Worm (Caenorhabditis elegans): ENCODE measurements around the gene F21C10.4.

DNA sequence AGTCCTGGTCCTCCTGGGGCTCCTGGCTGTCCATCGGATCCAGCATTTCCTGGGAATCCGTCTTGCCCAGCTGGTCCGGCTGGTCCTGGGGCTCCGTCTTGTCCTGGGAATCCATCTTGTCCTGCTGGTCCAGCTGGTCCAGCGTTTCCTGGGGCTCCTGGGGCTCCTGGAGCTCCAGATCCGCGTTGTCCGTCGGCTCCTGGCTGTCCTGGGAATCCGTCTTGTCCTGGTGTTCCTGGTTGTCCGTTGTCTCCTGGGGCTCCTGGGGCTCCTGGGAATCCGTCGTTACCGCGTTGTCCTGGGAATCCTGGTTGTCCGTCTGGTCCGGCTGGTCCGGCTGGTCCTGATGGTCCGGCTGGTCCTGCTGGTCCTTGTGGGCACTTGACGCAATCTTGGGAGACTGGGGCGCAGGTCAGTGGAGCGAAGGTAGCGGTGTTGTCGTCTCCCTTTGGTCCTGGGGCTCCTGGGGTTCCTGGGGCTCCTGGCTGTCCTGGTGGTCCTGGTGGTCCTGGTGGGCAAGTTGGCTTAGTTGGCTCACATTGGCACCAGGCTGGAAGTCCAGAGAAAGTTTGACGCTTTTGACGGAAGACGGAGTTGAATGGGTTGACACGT lies 35.8 kb downstream of the F21C10.4 start:
- no peak for TF ChIP-seq nhr-28 (tag; optimal IDR thresholded peaks at IDR 0.05)
- TF ChIP-seq nhr-237 (tag; optimal IDR thresholded peaks at IDR 0.05): no peak
- no peak for TF ChIP-seq elt-3 (tag; optimal IDR thresholded peaks at IDR 0.05)
- no peak for TF ChIP-seq sptf-1 (tag; optimal IDR thresholded peaks at IDR 0.05)
- TF ChIP-seq tbx-8 (GFP tag; optimal IDR thresholded peaks at IDR 0.05): no peak
- no peak for TF ChIP-seq blmp-1 (tag; optimal IDR thresholded peaks at IDR 0.05)
- TF ChIP-seq snpc-4 (tag; optimal IDR thresholded peaks at IDR 0.05): no peak
- TF ChIP-seq ztf-11 (tag; optimal IDR thresholded peaks at IDR 0.05): no peak
- no peak for TF ChIP-seq lsy-2 (tag; optimal IDR thresholded peaks at IDR 0.05)
